Worm (Caenorhabditis elegans): ENCODE measurements around the gene fcd-2.
A peak's percentile ranks its signal among the peaks of the same experiment; 100 is the strongest.
"Not testable (repeated sequence)": the region's sequence is repeated elsewhere in the genome, so short reads cannot be mapped to it uniquely, and the experiment has no call there.

The fcd-2 gene

ce11 chrIV:15046162-15046561 is 20.7 kb downstream of the fcd-2 start (continued):
- no peak for TF ChIP-seq madf-10 (tag; optimal IDR thresholded peaks at IDR 0.05)
- TF ChIP-seq ztf-18 (tag; optimal IDR thresholded peaks at IDR 0.05), result peak; percentile 37
- TF ChIP-seq lin-26 (GFP tag; IDR thresholded peaks at IDR 0.05), result 0 out of 2 replicates have a peak, but pooled peaks have one; percentile 37
- no peak for TF ChIP-seq D2030.7 (GFP tag; IDR thresholded peaks at IDR 0.05)
- no peak for TF ChIP-seq rec-8 (tag; optimal IDR thresholded peaks at IDR 0.05)
- TF ChIP-seq rcor-1 (GFP tag; IDR thresholded peaks at IDR 0.05), result no peak
- TF ChIP-seq aptf-3 (GFP tag; IDR thresholded peaks at IDR 0.05), result no peak
- no peak for TF ChIP-seq him-1 (tag; optimal IDR thresholded peaks at IDR 0.05)
- TF ChIP-seq unc-130 (GFP tag; optimal IDR thresholded peaks at IDR 0.05), result no peak

- not testable (repeated sequence) for TF ChIP-seq snpc-4 (GFP tag; optimal IDR thresholded peaks at IDR 0.05)
- TF ChIP-seq snpc-4 (tag; optimal IDR thresholded peaks at IDR 0.05) (peak in 1 of 4 experiments; percentile 67), mcd-1 (GFP tag; IDR thresholded peaks at IDR 0.05) (0 out of 2 replicates have a peak, but pooled peaks have one; percentile 29)
Measured at ce11 chrIV:15047940-15048339, 22.4 kb downstream of the fcd-2 start.

ce11 chrIV:15049288-15050094 is 24.0 kb downstream of the fcd-2 start:
- TF ChIP-seq madf-6 (GFP tag; IDR thresholded peaks at IDR 0.05) (peak; percentile 49), ceh-27 (GFP tag; optimal IDR thresholded peaks at IDR 0.05) (no peak), aptf-3 (GFP tag; IDR thresholded peaks at IDR 0.05) (0 out of 2 replicates have a peak, but pooled peaks have one; percentile 38), ztf-28 (GFP tag; IDR thresholded peaks at IDR 0.05) (no peak), unc-62 (GFP tag; optimal IDR thresholded peaks at IDR 0.05) (no peak), ztf-25 (GFP tag; IDR thresholded peaks at IDR 0.05) (peak; percentile 60; the same call in 1 of the 2 replicates), F57C9.4 (tag; optimal IDR thresholded peaks at IDR 0.05) (no peak), nhr-179 (tag; optimal IDR thresholded peaks at IDR 0.05) (no peak), him-1 (tag; optimal IDR thresholded peaks at IDR 0.05) (no peak), nhr-90 (tag; optimal IDR thresholded peaks at IDR 0.05) (no peak), C06A6.2 (GFP tag; conservative IDR thresholded peaks at IDR 0.05) (no peak), sptf-2 (GFP tag; optimal IDR thresholded peaks at IDR 0.05) (no peak), F33H1.4 (GFP tag; IDR thresholded peaks at IDR 0.05) (no peak), atf-7 (tag; optimal IDR thresholded peaks at IDR 0.05) (no peak), cebp-2 (GFP tag; IDR thresholded peaks at IDR 0.05) (no peak), snpc-4 (GFP tag; optimal IDR thresholded peaks at IDR 0.05) (peak; percentile 35), snpc-4 (tag; optimal IDR thresholded peaks at IDR 0.05) (peak in 2 of 4 experiments; percentile 18 to 77), die-1 (tag; optimal IDR thresholded peaks at IDR 0.05) (no peak), attf-6 (GFP tag; IDR thresholded peaks at IDR 0.05) (0 out of 2 replicates have a peak, but pooled peaks have one; percentile 18), attf-5 (GFP tag; optimal IDR thresholded peaks at IDR 0.05) (no peak), pha-4 (tag; optimal IDR thresholded peaks at IDR 0.05) (no peak), lag-1 (GFP tag; IDR thresholded peaks at IDR 0.05) (no peak), pbrm-1 (GFP tag; IDR thresholded peaks at IDR 0.05) (no peak), akir-1 (GFP tag; optimal IDR thresholded peaks at IDR 0.05) (no peak), ZK185.1 (tag; optimal IDR thresholded peaks at IDR 0.05; ENCODE audit: poor library complexity, severe bottlenecking) (no peak), F37B4.10 (GFP tag; IDR thresholded peaks at IDR 0.05) (no peak), tlf-1 (GFP tag; optimal IDR thresholded peaks at IDR 0.05) (no peak), ceh-100 (GFP tag; IDR thresholded peaks at IDR 0.05) (no peak), K12H6.12 (tag; optimal IDR thresholded peaks at IDR 0.05) (no peak), mcd-1 (GFP tag; IDR thresholded peaks at IDR 0.05) (peak; percentile 52; the same call in 1 of the 2 replicates), ets-4 (GFP tag; optimal IDR thresholded peaks at IDR 0.05) (no peak), T07F8.4 (tag; optimal IDR thresholded peaks at IDR 0.05) (no peak), aptf-2 (GFP tag; conservative IDR thresholded peaks at IDR 0.05) (0 out of 2 replicates have a peak, but pooled peaks have one; percentile 27), hsf-1 (GFP tag; IDR thresholded peaks at IDR 0.05) (0 out of 2 replicates have a peak, but pooled peaks have one; percentile 5), lin-35 (GFP tag; optimal IDR thresholded peaks at IDR 0.05) (peak in 1 of 3 experiments; percentile 5), fkh-3 (tag; optimal IDR thresholded peaks at IDR 0.05) (no peak)

Measured in whole organism, young adult.